Fruit fly (Drosophila melanogaster) whole organism, embryonic: ENCODE data around the gene CG5644.

Experiments used
- Asciz ChIP-seq: fragments of 200-800 bp; sonication (Bioruptor generic); optimal IDR thresholded peaks from 2 replicates; lab custom pipeline; 2017; ENCODE audit warnings: missing biosample characterization, mild to moderate bottlenecking, missing genetic modification characterization, missing genetic modification reagents
- B-H1 ChIP-seq: fragments of 200-800 bp; sonication (Bioruptor generic); IDR thresholded peaks from 3 replicates; pipeline ENCODE4 v1.3.6; 2022; ENCODE audit warnings: missing biosample characterization, missing genetic modification characterization
- B-H2 ChIP-seq: fragments of 200-800 bp; sonication (Bioruptor generic); optimal IDR thresholded peaks from 2 replicates; lab custom pipeline; 2018; ENCODE audit warnings: missing biosample characterization, mild to moderate bottlenecking, missing genetic modification characterization
- Bteb2 ChIP-seq: fragments of 200-800 bp; sonication (Bioruptor generic); optimal IDR thresholded peaks from 2 replicates; lab custom pipeline; 2016; ENCODE audit warnings: missing biosample characterization, missing genetic modification characterization
- CG12236 ChIP-seq: fragments of 200-800 bp; sonication (Bioruptor generic); optimal IDR thresholded peaks from 2 replicates; lab custom pipeline; 2016; ENCODE audit warnings: missing biosample characterization, missing genetic modification characterization
- CG1233 ChIP-seq: fragments of 200-800 bp; sonication (Bioruptor generic); optimal IDR thresholded peaks from 4 replicates; lab custom pipeline; 2018; ENCODE audit warnings: missing biosample characterization, mild to moderate bottlenecking, missing genetic modification characterization
- CG13775 ChIP-seq: fragments of 200-800 bp; sonication (Bioruptor generic); optimal IDR thresholded peaks from 3 replicates; lab custom pipeline; 2017; ENCODE audit warnings: missing biosample characterization, mild to moderate bottlenecking, missing genetic modification characterization
- CG14860 ChIP-seq: fragments of 200-800 bp; sonication (Bioruptor generic); IDR thresholded peaks from 3 replicates; pipeline ENCODE4 v1.3.6; 2022; ENCODE audit warnings: missing biosample characterization, missing genetic modification characterization; ENCODE audit not compliant: partially characterized antibody
- CG15073 ChIP-seq: fragments of 200-800 bp; sonication (Bioruptor generic); optimal IDR thresholded peaks from 2 replicates; lab custom pipeline; 2016; ENCODE audit warnings: missing biosample characterization, missing genetic modification characterization
- CG1647 ChIP-seq: fragments of 200-800 bp; sonication (Bioruptor generic); optimal IDR thresholded peaks from 3 replicates; lab custom pipeline; 2016; ENCODE audit warnings: missing biosample characterization, missing genetic modification characterization
- CG17912 ChIP-seq: fragments of 200-800 bp; sonication (Bioruptor generic); optimal IDR thresholded peaks from 2 replicates; lab custom pipeline; 2018; ENCODE audit warnings: missing biosample characterization, mild to moderate bottlenecking, missing genetic modification characterization
- CG32767 ChIP-seq: fragments of 200-800 bp; sonication (Bioruptor generic); IDR thresholded peaks from 2 replicates; pipeline ENCODE4 v1.3.6; 2022; ENCODE audit warnings: missing biosample characterization, missing genetic modification characterization
- CG33213 ChIP-seq: fragments of 200-800 bp; sonication (Bioruptor generic); optimal IDR thresholded peaks from 3 replicates; lab custom pipeline; 2016; ENCODE audit warnings: missing biosample characterization, missing genetic modification characterization
- CG3995 ChIP-seq: fragments of 200-800 bp; sonication (Bioruptor generic); optimal IDR thresholded peaks from 3 replicates; lab custom pipeline; 2016; ENCODE audit warnings: missing biosample characterization, missing genetic modification characterization
- CG42726 ChIP-seq: fragments of 200-800 bp; sonication (Bioruptor generic); IDR thresholded peaks from 2 replicates; pipeline ENCODE4 v1.3.6; 2022; ENCODE audit warnings: missing biosample characterization, missing genetic modification characterization; ENCODE audit not compliant: partially characterized antibody
- CG4730 ChIP-seq: fragments of 200-800 bp; sonication (Bioruptor generic); IDR thresholded peaks from 2 replicates; pipeline ENCODE4 v1.3.6; 2022; ENCODE audit warnings: missing biosample characterization, missing genetic modification characterization
- CG5180 ChIP-seq: fragments of 200-800 bp; sonication (Bioruptor generic); optimal IDR thresholded peaks from 3 replicates; lab custom pipeline; 2017; ENCODE audit warnings: missing biosample characterization, missing genetic modification characterization, mild to moderate bottlenecking, moderate library complexity, missing genetic modification reagents
- CG6765 ChIP-seq: fragments of 200-800 bp; sonication (Bioruptor generic); optimal IDR thresholded peaks from 3 replicates; lab custom pipeline; 2017; ENCODE audit warnings: missing biosample characterization, mild to moderate bottlenecking, missing genetic modification characterization
- CG8281 ChIP-seq: fragments of 200-800 bp; sonication (Bioruptor generic); optimal IDR thresholded peaks from 2 replicates; lab custom pipeline; 2018; ENCODE audit warnings: missing biosample characterization, mild to moderate bottlenecking, missing genetic modification characterization, moderate library complexity
- CG9437 ChIP-seq: fragments of 200-800 bp; sonication (Bioruptor generic); optimal IDR thresholded peaks from 2 replicates; lab custom pipeline; 2018; ENCODE audit warnings: missing biosample characterization, mild to moderate bottlenecking, missing genetic modification characterization
- CG9817 ChIP-seq: fragments of 200-800 bp; sonication (Bioruptor generic); optimal IDR thresholded peaks from 2 replicates; lab custom pipeline; 2018; ENCODE audit warnings: missing biosample characterization, mild to moderate bottlenecking, missing genetic modification characterization, moderate library complexity
- D ChIP-seq, 2 experiments: fragments of 200-800 bp in 1 of 2; fragments of >200 bp in 1 of 2; sonication (Bioruptor generic) in 1 of 2; optimal IDR thresholded peaks; 2 replicates in 1 of 2; 3 replicates in 1 of 2; lab custom pipeline; 2017; ENCODE audit warnings: mild to moderate bottlenecking in 1 of 2, missing biosample characterization in 1 of 2, missing genetic modification characterization in 1 of 2, missing genetic modification reagents in 1 of 2
- D19B ChIP-seq: fragments of 200-800 bp; sonication (Bioruptor generic); optimal IDR thresholded peaks from 2 replicates; lab custom pipeline; 2017; ENCODE audit warnings: missing biosample characterization, mild to moderate bottlenecking, missing genetic modification characterization
- Dp ChIP-seq: fragments of 200-800 bp; sonication (Bioruptor generic); optimal IDR thresholded peaks from 2 replicates; lab custom pipeline; 2018; ENCODE audit warnings: missing biosample characterization, mild to moderate bottlenecking, missing genetic modification characterization, moderate library complexity
- Gug ChIP-seq: fragments of 200-800 bp; sonication (Bioruptor generic); IDR thresholded peaks from 4 replicates; pipeline ENCODE4 v1.3.6; 2022; ENCODE audit warnings: missing biosample characterization, missing genetic modification characterization
- Myb ChIP-seq: fragments of 200-800 bp; sonication (Bioruptor generic); optimal IDR thresholded peaks from 2 replicates; lab custom pipeline; 2016; ENCODE audit warnings: missing biosample characterization, missing genetic modification characterization
- NC2β ChIP-seq: fragments of 200-800 bp; sonication (Bioruptor generic); optimal IDR thresholded peaks from 2 replicates; lab custom pipeline; 2016; ENCODE audit warnings: missing biosample characterization, missing genetic modification characterization
- Pdp1 ChIP-seq, 2 experiments: fragments of 200-800 bp; sonication (Bioruptor generic); optimal IDR thresholded peaks; 3 replicates each; lab custom pipeline; 2016; ENCODE audit warnings: missing biosample characterization in 2 of 2, missing genetic modification characterization in 2 of 2, mild to moderate bottlenecking in 1 of 2, moderate library complexity in 1 of 2
- Vsx1 ChIP-seq: fragments of 200-800 bp; sonication (Bioruptor generic); optimal IDR thresholded peaks from 2 replicates; lab custom pipeline; 2017; ENCODE audit warnings: missing biosample characterization, mild to moderate bottlenecking, missing genetic modification characterization, missing genetic modification reagents
- Xbp1 ChIP-seq: fragments of 200-800 bp; sonication (Bioruptor generic); optimal IDR thresholded peaks from 3 replicates; lab custom pipeline; 2016; ENCODE audit warnings: missing biosample characterization, mild to moderate bottlenecking, missing genetic modification characterization
- abd-A ChIP-seq: fragments of 200-800 bp; sonication (Bioruptor generic); optimal IDR thresholded peaks from 3 replicates; lab custom pipeline; 2019; ENCODE audit warnings: missing biosample characterization, mild to moderate bottlenecking, missing genetic modification characterization, moderate library complexity
- chn ChIP-seq: fragments of 200-800 bp; sonication (Bioruptor generic); optimal IDR thresholded peaks from 2 replicates; lab custom pipeline; 2016; ENCODE audit warnings: missing biosample characterization, missing genetic modification characterization
- croc ChIP-seq: fragments of 200-800 bp; sonication (Bioruptor generic); conservative IDR thresholded peaks from 3 replicates; pipeline ENCODE4 v1.3.6; 2022; ENCODE audit warnings: missing biosample characterization, missing genetic modification characterization
- dpn ChIP-seq, 2 experiments: fragments of 200-800 bp; sonication (Bioruptor generic); optimal IDR thresholded peaks; 3 replicates each; lab custom pipeline; 2016; ENCODE audit warnings: missing biosample characterization in 2 of 2, missing genetic modification characterization in 2 of 2
- ftz-f1 ChIP-seq: fragments of 200-800 bp; sonication (Bioruptor generic); optimal IDR thresholded peaks from 2 replicates; lab custom pipeline; 2016; ENCODE audit warnings: missing biosample characterization, missing genetic modification characterization
- gro ChIP-seq: fragments of 200-800 bp; sonication (Bioruptor generic); optimal IDR thresholded peaks from 2 replicates; lab custom pipeline; 2016; ENCODE audit warnings: missing biosample characterization, missing genetic modification characterization
- nmo ChIP-seq: fragments of 200-800 bp; sonication (Bioruptor generic); optimal IDR thresholded peaks from 2 replicates; lab custom pipeline; 2018; ENCODE audit warnings: missing biosample characterization, mild to moderate bottlenecking, missing genetic modification characterization, moderate library complexity
- oc ChIP-seq: fragments of 200-800 bp; sonication (Bioruptor generic); optimal IDR thresholded peaks from 2 replicates; lab custom pipeline; 2018; ENCODE audit warnings: missing biosample characterization, mild to moderate bottlenecking, missing genetic modification characterization, moderate library complexity
- otp ChIP-seq: fragments of 200-800 bp; sonication (Bioruptor generic); IDR thresholded peaks from 3 replicates; pipeline ENCODE4, ENCODE4 v1.3.6; 2022; ENCODE audit warnings: missing biosample characterization, missing genetic modification characterization
- pho ChIP-seq: fragments of 200-800 bp; sonication (Bioruptor generic); optimal IDR thresholded peaks from 2 replicates; lab custom pipeline; 2016; ENCODE audit warnings: missing biosample characterization, missing genetic modification characterization
- ranshi ChIP-seq: fragments of 200-800 bp; sonication (Bioruptor generic); IDR thresholded peaks from 2 replicates; pipeline ENCODE4 v1.3.6; 2022; ENCODE audit warnings: missing biosample characterization, missing genetic modification characterization
- salm ChIP-seq: fragments of 200-800 bp; sonication (Bioruptor generic); optimal IDR thresholded peaks from 2 replicates; lab custom pipeline; 2018; ENCODE audit warnings: missing biosample characterization, mild to moderate bottlenecking, missing genetic modification characterization
- scrt ChIP-seq: fragments of 200-800 bp; sonication (Bioruptor generic); optimal IDR thresholded peaks from 2 replicates; lab custom pipeline; 2018; ENCODE audit warnings: missing biosample characterization, mild to moderate bottlenecking, missing genetic modification characterization, moderate library complexity
- trh ChIP-seq: fragments of 200-800 bp; sonication (Bioruptor generic); optimal IDR thresholded peaks from 2 replicates; lab custom pipeline; 2016; ENCODE audit warnings: missing biosample characterization, missing genetic modification characterization
- wek ChIP-seq: fragments of 200-800 bp; sonication (Bioruptor generic); optimal IDR thresholded peaks from 3 replicates; lab custom pipeline; 2018; ENCODE audit warnings: missing biosample characterization, mild to moderate bottlenecking, missing genetic modification characterization, moderate library complexity
- z ChIP-seq: fragments of 200-800 bp; sonication (Bioruptor generic); IDR thresholded peaks from 3 replicates; pipeline ENCODE4 v1.3.6; 2022; ENCODE audit warnings: missing biosample characterization, missing genetic modification characterization
- zfh1 ChIP-seq: fragments of 200-800 bp; sonication (Bioruptor generic); IDR thresholded peaks from 3 replicates; pipeline ENCODE4 v1.3.6; 2022; ENCODE audit warnings: missing biosample characterization, missing genetic modification characterization

Gene CG5644

DNA sequence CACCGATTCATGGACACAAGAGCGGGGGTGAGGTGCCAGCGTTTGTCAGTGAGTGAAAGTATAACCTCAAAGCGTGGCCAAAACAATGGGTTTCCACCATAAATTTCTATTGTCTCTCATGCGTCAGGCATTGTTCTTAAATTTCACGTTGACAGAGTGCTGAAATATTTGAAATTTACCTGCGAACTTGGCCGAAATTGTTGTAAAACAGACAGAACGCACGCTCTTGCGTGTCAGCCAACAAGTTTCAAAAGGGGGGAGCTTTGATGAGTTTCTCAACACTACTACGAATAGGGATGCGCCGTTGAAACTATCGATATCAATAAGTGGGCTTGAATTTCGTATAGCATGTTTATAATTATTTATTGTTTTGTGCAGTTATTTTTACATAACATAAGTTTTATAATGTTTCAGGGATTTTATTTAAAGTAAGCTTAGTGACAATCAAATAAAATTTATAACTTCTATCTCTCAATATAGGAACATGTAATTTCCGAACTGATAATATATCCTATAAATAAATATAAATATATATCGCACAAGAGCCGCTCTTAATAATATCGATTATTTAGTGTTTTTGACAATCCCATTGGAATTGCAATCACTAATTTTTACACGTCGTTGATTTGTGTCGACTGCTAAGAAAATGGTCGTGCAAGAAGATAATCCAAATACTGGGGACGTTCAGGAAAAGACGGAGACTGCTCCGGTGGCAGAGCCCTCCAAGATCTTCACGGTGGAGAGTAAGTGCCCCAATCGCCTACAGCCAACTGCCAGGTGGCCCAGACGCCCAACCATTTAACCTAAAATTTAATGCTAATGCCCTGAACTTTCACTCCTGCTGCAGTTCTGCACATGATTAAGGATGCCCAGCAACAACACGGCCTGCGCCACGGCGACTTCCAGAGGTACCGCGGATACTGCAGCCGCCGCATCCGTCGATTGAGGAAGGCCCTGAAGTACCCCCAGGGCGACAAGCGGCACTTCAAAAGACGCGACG lies 4.9 kb downstream of the CG5644 start, which contains the start of the genes pix and Srp68 (continued):
- no peak for TF ChIP-seq otp (GFP tag; lab: Robert Waterston, UW)
- no peak for TF ChIP-seq CG12236 (GFP tag; lab: Kevin White, UChicago)
- peak; percentile 80 for TF ChIP-seq CG14860 (GFP tag; lab: Robert Waterston, UW)
- TF ChIP-seq salm (tag; lab: Kevin White, UChicago), result no peak
- no peak for TF ChIP-seq CG32767 (GFP tag; lab: Robert Waterston, UW)
- TF ChIP-seq NC2β (GFP tag; lab: Kevin White, UChicago), result peak; percentile 31
- no peak for TF ChIP-seq trh
- TF ChIP-seq CG4730 (GFP tag; lab: Robert Waterston, UW), result no peak
- TF ChIP-seq B-H1 (GFP tag; lab: Robert Waterston, UW), result no peak
- TF ChIP-seq wek, result no peak
- TF ChIP-seq pho (GFP tag; lab: Kevin White, UChicago), result peak; percentile 54
- peak; percentile 72 for TF ChIP-seq Xbp1
- TF ChIP-seq gro (GFP tag; lab: Kevin White, UChicago), result no peak
- peak; percentile 87 for TF ChIP-seq nmo (GFP tag; lab: Kevin White, UChicago)
- TF ChIP-seq zfh1 (GFP tag; lab: Robert Waterston, UW), result no peak
- no peak for TF ChIP-seq D (optimal IDR thresholded peaks at IDR 0.05; lab: Kevin White, UChicago)
- peak; percentile 24 for TF ChIP-seq D (GFP tag; optimal IDR thresholded peaks at IDR 0.05; lab: Kevin White, UChicago)
- TF ChIP-seq CG9437 (GFP tag; lab: Kevin White, UChicago), result peak; percentile 62
- no peak for TF ChIP-seq CG8281
- TF ChIP-seq D19B (GFP tag; lab: Kevin White, UChicago), result no peak
- no peak for TF ChIP-seq CG15073
- TF ChIP-seq Myb (GFP tag; lab: Kevin White, UChicago), result peak; percentile 16
- peak; percentile 40 for TF ChIP-seq CG1647
- TF ChIP-seq CG9817 (tag; lab: Kevin White, UChicago), result peak; percentile 66
- TF ChIP-seq croc (GFP tag; lab: Robert Waterston, UW), result peak; percentile 47; the same call in 2 of the 3 replicates
- peak; percentile 23 for TF ChIP-seq Dp
- peak; percentile 34 for TF ChIP-seq B-H2 (GFP tag; lab: Kevin White, UChicago)
- peak; percentile 38; the same call in 1 of the 2 replicates for TF ChIP-seq ranshi (GFP tag; lab: Robert Waterston, UW)
- TF ChIP-seq CG13775 (GFP tag; lab: Kevin White, UChicago), result peak; percentile 70
- TF ChIP-seq ftz-f1 (GFP tag; lab: Kevin White, UChicago), result no peak
- TF ChIP-seq CG33213 (GFP tag; lab: Kevin White, UChicago), result peak; percentile 9
- TF ChIP-seq CG3995 (GFP tag; lab: Kevin White, UChicago), result peak; percentile 26
- TF ChIP-seq dpn (GFP tag; optimal IDR thresholded peaks at IDR 0.05; lab: Kevin White, UChicago), result peak; percentile 44 to 63
- TF ChIP-seq oc (tag; lab: Kevin White, UChicago), result no peak
- TF ChIP-seq CG17912 (GFP tag; lab: Kevin White, UChicago), result peak; percentile 26
- no peak for TF ChIP-seq abd-A (tag; lab: Kevin White, UChicago)
- no peak for TF ChIP-seq CG5180 (GFP tag; lab: Kevin White, UChicago)
- TF ChIP-seq CG6765, result peak; percentile 71
- no peak for TF ChIP-seq z
- peak; percentile 59 for TF ChIP-seq chn (GFP tag; lab: Kevin White, UChicago)
- no peak for TF ChIP-seq CG42726 (GFP tag; lab: Robert Waterston, UW)
- peak; percentile 46 to 68 for TF ChIP-seq Pdp1 (GFP tag; optimal IDR thresholded peaks at IDR 0.05; lab: Kevin White, UChicago)
- TF ChIP-seq Gug (GFP tag; lab: Robert Waterston, UW), result no peak
- TF ChIP-seq Vsx1 (GFP tag; lab: Kevin White, UChicago), result no peak
- TF ChIP-seq Bteb2 (GFP tag; lab: Kevin White, UChicago), result peak; percentile 40
- peak; percentile 48 for TF ChIP-seq scrt (GFP tag; lab: Kevin White, UChicago)
- no peak for TF ChIP-seq Asciz (GFP tag; lab: Kevin White, UChicago)
- TF ChIP-seq CG1233 (GFP tag; lab: Kevin White, UChicago), result peak; percentile 65
